Worm (Caenorhabditis elegans): Measurements from ENCODE around the gene subs-4.

DNA sequence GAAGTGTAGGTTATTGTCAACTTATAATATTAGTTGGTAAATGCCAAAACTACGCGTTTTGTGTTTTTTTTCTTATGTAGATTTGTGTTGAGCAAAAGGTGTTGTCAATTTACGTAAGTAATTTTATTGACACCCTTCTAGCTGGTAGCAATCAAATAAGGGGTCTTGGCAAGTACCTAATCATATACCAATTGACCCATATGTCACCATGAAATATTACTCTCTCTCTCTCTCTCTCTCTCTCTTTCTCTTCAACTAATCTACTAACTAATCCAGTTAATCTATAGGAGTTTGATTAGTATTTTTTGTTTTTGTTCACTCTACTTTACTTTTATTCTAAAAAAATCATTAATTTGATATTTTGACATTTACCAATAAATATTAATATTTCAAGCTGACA is 22.6 kb upstream of the subs-4 start:
- TF ChIP-seq him-1 (tag; optimal IDR thresholded peaks at IDR 0.05) (no peak), W03F9.2 (tag; optimal IDR thresholded peaks at IDR 0.05) (no peak)
